Worm (Caenorhabditis elegans): Measurements from ENCODE around the gene mak-1.

ce11 chrII:8763367-8763766, 19.5 kb downstream of the mak-1 start:
- TF ChIP-seq ztf-4 (tag; optimal IDR thresholded peaks at IDR 0.05): no peak
- TF ChIP-seq lin-15B (tag; optimal IDR thresholded peaks at IDR 0.05): no peak
- TF ChIP-seq ztf-11 (tag; optimal IDR thresholded peaks at IDR 0.05): no peak
- TF ChIP-seq unc-62 (GFP tag; optimal IDR thresholded peaks at IDR 0.05): no peak
- TF ChIP-seq nhr-90 (tag; optimal IDR thresholded peaks at IDR 0.05; ENCODE audit: poor library complexity): no peak
- TF ChIP-seq ceh-82 (tag; optimal IDR thresholded peaks at IDR 0.05): no peak
- TF ChIP-seq nhr-76 (tag; optimal IDR thresholded peaks at IDR 0.05): no peak
